Fruit fly (Drosophila melanogaster) whole organism, adult: Measurements from ENCODE around the gene CG32100.

ENCODE experiments used
- CG11617 ChIP-seq: fragments of 200-800 bp; sonication (Bioruptor generic); optimal IDR thresholded peaks from 2 replicates; lab custom pipeline; 2017; ENCODE audit warnings: mild to moderate bottlenecking, missing biosample characterization, missing genetic modification reagents, missing genetic modification characterization
- CG12768 ChIP-seq: fragments of 200-800 bp; sonication (Bioruptor generic); optimal IDR thresholded peaks from 2 replicates; lab custom pipeline; 2017; ENCODE audit warnings: missing biosample characterization, missing genetic modification characterization, mild to moderate bottlenecking, moderate library complexity, missing genetic modification reagents
- CG14711 ChIP-seq: fragments of 200-800 bp; sonication (Bioruptor generic); optimal IDR thresholded peaks from 2 replicates; lab custom pipeline; 2018; ENCODE audit warnings: missing biosample characterization, mild to moderate bottlenecking, missing genetic modification characterization, moderate library complexity
- CG1620 ChIP-seq: fragments of 200-800 bp; sonication (Bioruptor generic); optimal IDR thresholded peaks from 2 replicates; lab custom pipeline; 2016; ENCODE audit warnings: missing biosample characterization, missing genetic modification characterization
- CG33017 ChIP-seq: fragments of 200-800 bp; sonication (Bioruptor generic); optimal IDR thresholded peaks from 2 replicates; lab custom pipeline; 2018; ENCODE audit warnings: missing biosample characterization, mild to moderate bottlenecking, missing genetic modification characterization, moderate library complexity
- CG5204 ChIP-seq: fragments of 200-800 bp; sonication (Bioruptor generic); optimal IDR thresholded peaks from 2 replicates; lab custom pipeline; 2016; ENCODE audit warnings: missing biosample characterization, missing genetic modification characterization
- CG7045 ChIP-seq: fragments of 200-800 bp; sonication (Bioruptor generic); optimal IDR thresholded peaks from 2 replicates; lab custom pipeline; 2017; ENCODE audit warnings: missing biosample characterization, mild to moderate bottlenecking, missing genetic modification characterization
- CG7101 ChIP-seq: fragments of 200-800 bp; sonication (Bioruptor generic); optimal IDR thresholded peaks from 2 replicates; lab custom pipeline; 2018; ENCODE audit warnings: missing biosample characterization, mild to moderate bottlenecking, missing genetic modification characterization, moderate library complexity
- Clk ChIP-seq: fragments of 200-800 bp; sonication (Bioruptor generic); optimal IDR thresholded peaks from 2 replicates; lab custom pipeline; 2017; ENCODE audit warnings: missing biosample characterization, missing genetic modification characterization
- Crg-1 ChIP-seq: fragments of 200-800 bp; sonication (Bioruptor generic); optimal IDR thresholded peaks from 2 replicates; lab custom pipeline; 2016; ENCODE audit warnings: missing biosample characterization, missing genetic modification characterization
- Hr96 ChIP-seq: fragments of 200-800 bp; sonication (Bioruptor generic); optimal IDR thresholded peaks from 2 replicates; lab custom pipeline; 2016; ENCODE audit warnings: missing biosample characterization, missing genetic modification characterization
- Mnt ChIP-seq: fragments of 200-800 bp; sonication (Bioruptor generic); optimal IDR thresholded peaks from 2 replicates; lab custom pipeline; 2016; ENCODE audit warnings: missing biosample characterization, mild to moderate bottlenecking, missing genetic modification characterization
- bab1 ChIP-seq: fragments of 200-800 bp; sonication (Bioruptor generic); optimal IDR thresholded peaks from 3 replicates; lab custom pipeline; 2019; ENCODE audit warnings: missing biosample characterization, mild to moderate bottlenecking, missing genetic modification characterization, moderate library complexity
- cic ChIP-seq: fragments of 200-800 bp; sonication (Bioruptor generic); optimal IDR thresholded peaks from 2 replicates; lab custom pipeline; 2017; ENCODE audit warnings: missing biosample characterization, mild to moderate bottlenecking, missing genetic modification characterization, moderate library complexity
- cnc ChIP-seq, 2 experiments: fragments of >200 bp; optimal IDR thresholded peaks; 2 replicates each; lab custom pipeline; 2017
- kay ChIP-seq: fragments of 200-800 bp; sonication (Bioruptor generic); peaks from one replicate; lab custom pipeline; 2016; ENCODE audit warnings: missing biosample characterization, missing genetic modification characterization, borderline replicate concordance
- ovo ChIP-seq: fragments of 200-800 bp; sonication (Bioruptor generic); optimal IDR thresholded peaks from 2 replicates; lab custom pipeline; 2016; ENCODE audit warnings: missing biosample characterization, missing genetic modification characterization
- pad ChIP-seq: fragments of 200-800 bp; sonication (Bioruptor generic); optimal IDR thresholded peaks from 3 replicates; lab custom pipeline; 2017; ENCODE audit warnings: missing biosample characterization, missing genetic modification characterization, mild to moderate bottlenecking, moderate library complexity, missing genetic modification reagents
- tj ChIP-seq: fragments of 200-800 bp; sonication (Bioruptor generic); optimal IDR thresholded peaks from 3 replicates; lab custom pipeline; 2017; ENCODE audit warnings: missing biosample characterization, mild to moderate bottlenecking, missing genetic modification characterization, moderate library complexity
- toe ChIP-seq: fragments of 200-800 bp; sonication (Bioruptor generic); optimal IDR thresholded peaks from 2 replicates; lab custom pipeline; 2016; ENCODE audit warnings: missing biosample characterization, missing genetic modification characterization

CG32100 gene

dm6 chr3L:12265526-12266342 is 1.6 kb upstream of the CG32100 start:
- no peak for TF ChIP-seq bab1
- peak; percentile 7 for TF ChIP-seq pad (GFP tag; lab: Kevin White, UChicago)
- TF ChIP-seq CG5204: no peak
- TF ChIP-seq CG14711 (tag; lab: Kevin White, UChicago): no peak
- peak; percentile 64 to 74 for TF ChIP-seq cnc (optimal IDR thresholded peaks at IDR 0.05; lab: Kevin White, UChicago)
- TF ChIP-seq Mnt (GFP tag; lab: Kevin White, UChicago): no peak
- TF ChIP-seq CG11617: no peak
- TF ChIP-seq CG12768: peak; percentile 5
- TF ChIP-seq kay (GFP tag; lab: Kevin White, UChicago): no peak
- TF ChIP-seq cic (GFP tag; lab: Kevin White, UChicago): peak; percentile 6
- TF ChIP-seq CG33017 (tag; lab: Kevin White, UChicago): peak; percentile 26
- TF ChIP-seq tj (GFP tag; lab: Kevin White, UChicago): peak; percentile 60
- TF ChIP-seq CG1620 (GFP tag; lab: Kevin White, UChicago): no peak
- peak; percentile 25 for TF ChIP-seq ovo (GFP tag; lab: Kevin White, UChicago)
- TF ChIP-seq toe: no peak
- no peak for TF ChIP-seq CG7101
- no peak for TF ChIP-seq Crg-1 (GFP tag; lab: Kevin White, UChicago)
- TF ChIP-seq Clk: no peak
- no peak for TF ChIP-seq CG7045 (GFP tag; lab: Kevin White, UChicago)

- TF ChIP-seq bab1 (peak; percentile 91), CG11617 (peak; percentile 88), pad (GFP tag; lab: Kevin White, UChicago) (peak; percentile 79), CG12768 (peak; percentile 90), cnc (optimal IDR thresholded peaks at IDR 0.05; lab: Kevin White, UChicago) (no peak), CG14711 (tag; lab: Kevin White, UChicago) (peak; percentile 87), CG1620 (GFP tag; lab: Kevin White, UChicago) (peak; percentile 81), Mnt (GFP tag; lab: Kevin White, UChicago) (peak; percentile 76), Crg-1 (GFP tag; lab: Kevin White, UChicago) (peak; percentile 88), Hr96 (GFP tag; lab: Kevin White, UChicago) (peak; percentile 83), CG7101 (peak; percentile 93), tj (GFP tag; lab: Kevin White, UChicago) (peak; percentile 71), kay (GFP tag; lab: Kevin White, UChicago) (peak; percentile 94), CG5204 (peak; percentile 92), toe (peak; percentile 88), cic (GFP tag; lab: Kevin White, UChicago) (peak; percentile 52), Clk (peak; percentile 69), CG7045 (GFP tag; lab: Kevin White, UChicago) (peak; percentile 93), CG33017 (tag; lab: Kevin White, UChicago) (peak; percentile 86), ovo (GFP tag; lab: Kevin White, UChicago) (peak; percentile 60)
Observed at dm6 chr3L:12266343-12267287, 713 bp upstream of the CG32100 start, which contains the start of gene app. app (minus strand) TSS chr3L:12266841.

- TF ChIP-seq Hr96 (GFP tag; lab: Kevin White, UChicago): peak; percentile 35
- peak; percentile 22 for TF ChIP-seq toe
- TF ChIP-seq CG12768: peak; percentile 77
- peak; percentile 87 for TF ChIP-seq CG33017 (tag; lab: Kevin White, UChicago)
- peak; percentile 46 for TF ChIP-seq pad (GFP tag; lab: Kevin White, UChicago)
- TF ChIP-seq cnc (optimal IDR thresholded peaks at IDR 0.05; lab: Kevin White, UChicago): no peak
- TF ChIP-seq Mnt (GFP tag; lab: Kevin White, UChicago): peak; percentile 45
- peak; percentile 70 for TF ChIP-seq CG14711 (tag; lab: Kevin White, UChicago)
- TF ChIP-seq tj (GFP tag; lab: Kevin White, UChicago): peak; percentile 37
- TF ChIP-seq bab1: no peak
- TF ChIP-seq CG11617: peak; percentile 85
- TF ChIP-seq CG1620 (GFP tag; lab: Kevin White, UChicago): no peak
- no peak for TF ChIP-seq ovo (GFP tag; lab: Kevin White, UChicago)
- peak; percentile 44 for TF ChIP-seq CG5204
- peak; percentile 57 for TF ChIP-seq cic (GFP tag; lab: Kevin White, UChicago)
- no peak for TF ChIP-seq Clk
- no peak for TF ChIP-seq Crg-1 (GFP tag; lab: Kevin White, UChicago)
- TF ChIP-seq kay (GFP tag; lab: Kevin White, UChicago): no peak
- TF ChIP-seq CG7101: peak; percentile 88
- TF ChIP-seq CG7045 (GFP tag; lab: Kevin White, UChicago): peak; percentile 74
Observed at dm6 chr3L:12269867-12270266, 2.5 kb downstream of the CG32100 start.

- TF ChIP-seq CG5204 (no peak), pad (GFP tag; lab: Kevin White, UChicago) (peak; percentile 26), CG33017 (tag; lab: Kevin White, UChicago) (peak; percentile 46), Mnt (GFP tag; lab: Kevin White, UChicago) (peak; percentile 12), cnc (optimal IDR thresholded peaks at IDR 0.05; lab: Kevin White, UChicago) (no peak), bab1 (peak; percentile 58), Crg-1 (GFP tag; lab: Kevin White, UChicago) (no peak), CG7101 (peak; percentile 52), CG11617 (peak; percentile 6)
Observed at dm6 chr3L:12271195-12271618, 3.9 kb downstream of the CG32100 start, which contains the start of gene Pbgs. Pbgs (minus strand) TSS chr3L:12271345.
